Fruit fly (Drosophila melanogaster) whole organism, embryonic: ENCODE data around the gene Zdhhc8.

Experiments
- CG11560 ChIP-seq: fragments of 200-800 bp; sonication (Bioruptor generic); IDR thresholded peaks from 3 replicates; pipeline ENCODE4 v1.3.6; 2022; ENCODE audit warnings: missing biosample characterization, missing genetic modification characterization
- CG12299 ChIP-seq: fragments of 200-800 bp; sonication (Bioruptor generic); optimal IDR thresholded peaks from 2 replicates; lab custom pipeline; 2018; ENCODE audit warnings: missing biosample characterization, mild to moderate bottlenecking, missing genetic modification characterization
- CG12659 ChIP-seq: fragments of 200-800 bp; sonication (Bioruptor generic); optimal IDR thresholded peaks from 3 replicates; lab custom pipeline; 2017; ENCODE audit warnings: mild to moderate bottlenecking, missing biosample characterization, missing genetic modification reagents, missing genetic modification characterization
- CG18764 ChIP-seq: fragments of 200-800 bp; sonication (Bioruptor generic); optimal IDR thresholded peaks from 3 replicates; lab custom pipeline; 2016; ENCODE audit warnings: missing biosample characterization, missing genetic modification characterization
- CG2875 ChIP-seq: fragments of 200-800 bp; sonication (Bioruptor generic); optimal IDR thresholded peaks from 2 replicates; lab custom pipeline; 2017; ENCODE audit warnings: missing biosample characterization, mild to moderate bottlenecking, missing genetic modification characterization, missing genetic modification reagents
- CG34422 ChIP-seq: fragments of 200-800 bp; sonication (Bioruptor generic); IDR thresholded peaks from 3 replicates; pipeline ENCODE4 v1.3.6; 2022; ENCODE audit warnings: missing biosample characterization, missing genetic modification characterization
- CG4328 ChIP-seq: fragments of 200-800 bp; sonication (Bioruptor generic); optimal IDR thresholded peaks from 3 replicates; lab custom pipeline; 2017; ENCODE audit warnings: missing biosample characterization, missing genetic modification reagents, missing genetic modification characterization
- CG4424 ChIP-seq: fragments of 200-800 bp; sonication (Bioruptor generic); optimal IDR thresholded peaks from 3 replicates; lab custom pipeline; 2016; ENCODE audit warnings: missing biosample characterization, missing genetic modification characterization
- CG4730 ChIP-seq: fragments of 200-800 bp; sonication (Bioruptor generic); IDR thresholded peaks from 2 replicates; pipeline ENCODE4 v1.3.6; 2022; ENCODE audit warnings: missing biosample characterization, missing genetic modification characterization
- Deaf1 ChIP-seq: fragments of 200-800 bp; optimal IDR thresholded peaks from 3 replicates; lab custom pipeline; 2019; ENCODE audit warnings: missing biosample characterization, mild to moderate bottlenecking, missing genetic modification characterization, moderate library complexity
- Dip2 ChIP-seq: fragments of 200-800 bp; sonication (Bioruptor generic); IDR thresholded peaks from 2 replicates; pipeline ENCODE4 v1.3.6; 2022; ENCODE audit warnings: missing biosample characterization, missing genetic modification characterization
- Elba2 ChIP-seq: fragments of 200-800 bp; sonication (Bioruptor generic); optimal IDR thresholded peaks from 3 replicates; lab custom pipeline; 2016; ENCODE audit warnings: missing biosample characterization, missing genetic modification characterization
- MTF-1 ChIP-seq: fragments of 200-800 bp; sonication (Bioruptor generic); optimal IDR thresholded peaks from 2 replicates; lab custom pipeline; 2018; ENCODE audit warnings: missing biosample characterization, mild to moderate bottlenecking, missing genetic modification characterization, borderline replicate concordance
- Med ChIP-seq: fragments of 200-800 bp; sonication (Bioruptor generic); peaks from one replicate; lab custom pipeline; 2016; ENCODE audit warnings: missing biosample characterization, missing genetic modification characterization, mild to moderate bottlenecking, inconsistent platforms, moderate library complexity
- Xbp1 ChIP-seq: fragments of 200-800 bp; sonication (Bioruptor generic); optimal IDR thresholded peaks from 3 replicates; lab custom pipeline; 2016; ENCODE audit warnings: missing biosample characterization, mild to moderate bottlenecking, missing genetic modification characterization
- az2 ChIP-seq: fragments of 200-800 bp; sonication (Bioruptor generic); optimal IDR thresholded peaks from 3 replicates; lab custom pipeline; 2016; ENCODE audit warnings: missing biosample characterization, missing genetic modification characterization
- cad ChIP-seq: fragments of >200 bp; optimal IDR thresholded peaks from 2 replicates; lab custom pipeline; 2017; ENCODE audit warnings: missing biosample characterization, missing genetic modification characterization
- caup ChIP-seq: fragments of 200-800 bp; sonication (Bioruptor generic); optimal IDR thresholded peaks from 3 replicates; lab custom pipeline; 2017; ENCODE audit warnings: missing biosample characterization, mild to moderate bottlenecking, missing genetic modification characterization, moderate library complexity; ENCODE audit not compliant: severe bottlenecking
- cg ChIP-seq: fragments of 200-800 bp; sonication (Bioruptor generic); optimal IDR thresholded peaks from 3 replicates; lab custom pipeline; 2019; ENCODE audit warnings: missing biosample characterization, mild to moderate bottlenecking, missing genetic modification characterization, moderate library complexity
- croc ChIP-seq: fragments of 200-800 bp; sonication (Bioruptor generic); conservative IDR thresholded peaks from 3 replicates; pipeline ENCODE4 v1.3.6; 2022; ENCODE audit warnings: missing biosample characterization, missing genetic modification characterization
- dpn ChIP-seq, 2 experiments: fragments of 200-800 bp; sonication (Bioruptor generic); optimal IDR thresholded peaks; 3 replicates each; lab custom pipeline; 2016; ENCODE audit warnings: missing biosample characterization in 2 of 2, missing genetic modification characterization in 2 of 2
- esg ChIP-seq: fragments of 200-800 bp; sonication (Bioruptor generic); conservative IDR thresholded peaks from 2 replicates; pipeline ENCODE4 v1.3.6; 2022; ENCODE audit warnings: missing biosample characterization, missing genetic modification characterization
- gcm ChIP-seq: fragments of 200-800 bp; sonication (Bioruptor generic); optimal IDR thresholded peaks from 2 replicates; lab custom pipeline; 2019; ENCODE audit warnings: missing biosample characterization, mild to moderate bottlenecking, missing genetic modification characterization, moderate library complexity
- insv ChIP-seq, 2 experiments: fragments of 200-800 bp; sonication (Bioruptor generic); optimal IDR thresholded peaks; 3 replicates each; lab custom pipeline; 2016 to 2018; ENCODE audit warnings: missing biosample characterization in 2 of 2, missing genetic modification characterization in 2 of 2
- kah ChIP-seq: fragments of 200-800 bp; sonication (Bioruptor generic); optimal IDR thresholded peaks from 2 replicates; lab custom pipeline; 2018; ENCODE audit warnings: missing biosample characterization, mild to moderate bottlenecking, missing genetic modification characterization
- mld ChIP-seq: fragments of 200-800 bp; sonication (Bioruptor generic); IDR thresholded peaks from 3 replicates; pipeline ENCODE4 v1.3.6; 2022; ENCODE audit warnings: missing biosample characterization, missing genetic modification characterization; ENCODE audit not compliant: partially characterized antibody
- pnt ChIP-seq: fragments of 200-800 bp; sonication (Bioruptor generic); optimal IDR thresholded peaks from 3 replicates; lab custom pipeline; 2016; ENCODE audit warnings: missing biosample characterization, missing genetic modification characterization
- scrt ChIP-seq: fragments of 200-800 bp; sonication (Bioruptor generic); optimal IDR thresholded peaks from 2 replicates; lab custom pipeline; 2018; ENCODE audit warnings: missing biosample characterization, mild to moderate bottlenecking, missing genetic modification characterization, moderate library complexity
- sd ChIP-seq: fragments of 200-800 bp; sonication (Bioruptor generic); optimal IDR thresholded peaks from 3 replicates; lab custom pipeline; 2018; ENCODE audit warnings: missing biosample characterization, mild to moderate bottlenecking, missing genetic modification characterization, moderate library complexity
- sens-2 ChIP-seq: fragments of 200-800 bp; sonication (Bioruptor generic); IDR thresholded peaks from 2 replicates; pipeline ENCODE4 v1.3.6; 2022; ENCODE audit warnings: missing biosample characterization, missing genetic modification characterization
- stc ChIP-seq: fragments of 200-800 bp; sonication (Bioruptor generic); IDR thresholded peaks from 2 replicates; pipeline ENCODE4 v1.3.6; 2022; ENCODE audit warnings: missing biosample characterization, missing genetic modification characterization
- tap ChIP-seq: fragments of 200-800 bp; optimal IDR thresholded peaks from 3 replicates; lab custom pipeline; 2019; ENCODE audit warnings: missing biosample characterization, mild to moderate bottlenecking, missing genetic modification characterization, moderate library complexity
- z ChIP-seq: fragments of 200-800 bp; sonication (Bioruptor generic); IDR thresholded peaks from 3 replicates; pipeline ENCODE4 v1.3.6; 2022; ENCODE audit warnings: missing biosample characterization, missing genetic modification characterization

Zdhhc8 gene

dm6 chrX:9282783-9283289 lies 73.2 kb downstream of the Zdhhc8 start, which contains the start of gene c11.1 (continued):
- no peak for TF ChIP-seq tap (tag; lab: Kevin White, UChicago)
- TF ChIP-seq gcm (GFP tag; lab: Kevin White, UChicago) = no peak
- peak; percentile 42; the same call in 1 of the 3 replicates for TF ChIP-seq CG11560 (tag; lab: Robert Waterston, UW)
- peak in 1 of 2 experiments; percentile 5 for TF ChIP-seq dpn (GFP tag; optimal IDR thresholded peaks at IDR 0.05; lab: Kevin White, UChicago)
- no peak for TF ChIP-seq sens-2 (GFP tag; lab: Robert Waterston, UW)
- no peak for TF ChIP-seq z
- TF ChIP-seq cg (GFP tag; lab: Kevin White, UChicago) = peak; percentile 35
- no peak for TF ChIP-seq az2 (GFP tag; lab: Kevin White, UChicago)
- TF ChIP-seq stc (GFP tag; lab: Robert Waterston, UW) = no peak
- peak; percentile 67 for TF ChIP-seq Med (GFP tag; lab: Kevin White, UChicago)
- TF ChIP-seq sd (tag; lab: Kevin White, UChicago) = peak; percentile 70
- TF ChIP-seq pnt (GFP tag; lab: Kevin White, UChicago) = no peak
- TF ChIP-seq CG4424 (GFP tag; lab: Kevin White, UChicago) = no peak
- no peak for TF ChIP-seq CG2875 (GFP tag; lab: Kevin White, UChicago)
- no peak for TF ChIP-seq Dip2
- TF ChIP-seq cad = no peak
- no peak for TF ChIP-seq caup (GFP tag; lab: Kevin White, UChicago)
- TF ChIP-seq croc (GFP tag; lab: Robert Waterston, UW) = no peak
- peak; percentile 53; the same call in 2 of the 3 replicates for TF ChIP-seq CG34422 (GFP tag; lab: Robert Waterston, UW)
- no peak for TF ChIP-seq CG4328
- TF ChIP-seq esg = no peak
- no peak for TF ChIP-seq CG18764
- peak; percentile 64 for TF ChIP-seq CG12659
- TF ChIP-seq Deaf1 (tag; lab: Kevin White, UChicago) = no peak
- TF ChIP-seq mld (GFP tag; lab: Robert Waterston, UW) = no peak
- TF ChIP-seq CG4730 = no peak
- TF ChIP-seq CG12299 (tag; lab: Kevin White, UChicago) = no peak

dm6 chrX:9281998-9282644 lies 73.9 kb downstream of the Zdhhc8 start:
- peak; percentile 35 to 90 for TF ChIP-seq insv (GFP tag; optimal IDR thresholded peaks at IDR 0.05; lab: Kevin White, UChicago)
- TF ChIP-seq Elba2 (GFP tag; lab: Kevin White, UChicago) = peak; percentile 16
- peak; percentile 39 for TF ChIP-seq kah (GFP tag; lab: Kevin White, UChicago)
- peak; percentile 33 for TF ChIP-seq Xbp1 (GFP tag; lab: Kevin White, UChicago)
- peak; percentile 88 for TF ChIP-seq scrt (GFP tag; lab: Kevin White, UChicago)
- no peak for TF ChIP-seq MTF-1 (GFP tag; lab: Kevin White, UChicago)
- TF ChIP-seq, all 482 proteins: peak for 5
